Worm (Caenorhabditis elegans) whole organism, late embryonic: ENCODE results near the gene hda-11.

Experiments
- C08G9.2 ChIP-seq: sonication (generic microtip); optimal IDR thresholded peaks from 2 replicates; lab custom pipeline; 2016; ENCODE audit warnings: mild to moderate bottlenecking, missing genetic modification characterization, moderate library complexity, missing compliant biosample characterization
- C38D4.7 ChIP-seq: fragments of 200-800 bp; sonication (Bioruptor generic); optimal IDR thresholded peaks from 2 replicates; lab custom pipeline; 2018; ENCODE audit warnings: mild to moderate bottlenecking, missing genetic modification characterization, moderate library complexity, missing compliant biosample characterization
- F13H6.1 ChIP-seq: sonication (generic microtip); optimal IDR thresholded peaks from 2 replicates; lab custom pipeline; 2016; ENCODE audit warnings: missing genetic modification characterization, missing compliant biosample characterization
- K09A11.1 ChIP-seq: sonication (generic microtip); optimal IDR thresholded peaks from 2 replicates; lab custom pipeline; 2017; ENCODE audit warnings: antibody characterized with exemption, mild to moderate bottlenecking, missing genetic modification characterization, missing compliant biosample characterization; ENCODE audit not compliant: insufficient read depth
- ahr-1 ChIP-seq: sonication (generic microtip); optimal IDR thresholded peaks from 2 replicates; lab custom pipeline; 2016; ENCODE audit warnings: missing genetic modification characterization, missing compliant biosample characterization
- ama-1 ChIP-seq: fragments of 150-350 bp; optimal IDR thresholded peaks from 2 replicates; lab custom pipeline; 2014
- ceh-19 ChIP-seq: fragments of 200-800 bp; sonication (Bioruptor generic); optimal IDR thresholded peaks from 2 replicates; lab custom pipeline; 2018; ENCODE audit warnings: mild to moderate bottlenecking, missing genetic modification characterization, missing compliant biosample characterization
- ceh-2 ChIP-seq: sonication (generic microtip); optimal IDR thresholded peaks from 2 replicates; lab custom pipeline; 2016; ENCODE audit warnings: missing genotype, missing genetic modification characterization, missing compliant biosample characterization
- ceh-22 ChIP-seq: sonication (generic microtip); optimal IDR thresholded peaks from 2 replicates; lab custom pipeline; 2017; ENCODE audit warnings: missing biosample characterization, missing genetic modification characterization
- ceh-30 ChIP-seq: fragments of 150-350 bp; optimal IDR thresholded peaks from 2 replicates; lab custom pipeline; 2014; ENCODE audit warnings: missing biosample characterization, missing genetic modification characterization
- ceh-31 ChIP-seq: sonication (generic microtip); optimal IDR thresholded peaks from 2 replicates; lab custom pipeline; 2016; ENCODE audit warnings: missing genetic modification characterization, missing compliant biosample characterization
- ceh-34 ChIP-seq: sonication (generic microtip); optimal IDR thresholded peaks from 2 replicates; lab custom pipeline; 2016; ENCODE audit warnings: mild to moderate bottlenecking, missing genetic modification characterization, missing compliant biosample characterization
- ceh-6 ChIP-seq: fragments of 200-800 bp; sonication (Bioruptor generic); optimal IDR thresholded peaks from 2 replicates; lab custom pipeline; 2018; ENCODE audit warnings: mild to moderate bottlenecking, missing genetic modification characterization, missing compliant biosample characterization
- dve-1 ChIP-seq: sonication (generic microtip); optimal IDR thresholded peaks from 2 replicates; lab custom pipeline; 2017; ENCODE audit warnings: antibody characterized with exemption, mild to moderate bottlenecking, missing genetic modification characterization, missing compliant biosample characterization
- elt-2 ChIP-seq: sonication (generic microtip); optimal IDR thresholded peaks from 2 replicates; lab custom pipeline; 2016; ENCODE audit warnings: missing genetic modification reagents, missing genetic modification characterization, missing compliant biosample characterization
- elt-4 ChIP-seq: sonication (generic microtip); optimal IDR thresholded peaks from 2 replicates; lab custom pipeline; 2016; ENCODE audit warnings: missing genetic modification characterization, missing compliant biosample characterization
- ets-4 ChIP-seq: sonication (generic microtip); optimal IDR thresholded peaks from 2 replicates; lab custom pipeline; 2016; ENCODE audit warnings: missing genetic modification characterization, missing compliant biosample characterization
- eyg-1 ChIP-seq: sonication (generic microtip); optimal IDR thresholded peaks from 2 replicates; lab custom pipeline; 2016; ENCODE audit warnings: missing genotype, missing genetic modification characterization, missing compliant biosample characterization
- fkh-10 ChIP-seq: fragments of 150-350 bp; optimal IDR thresholded peaks from 2 replicates; lab custom pipeline; 2014; ENCODE audit warnings: missing biosample characterization, missing genetic modification reagents, missing genetic modification characterization
- gmeb-2 ChIP-seq: sonication (generic microtip); optimal IDR thresholded peaks from 2 replicates; lab custom pipeline; 2016; ENCODE audit warnings: missing genetic modification characterization, inconsistent platforms, missing compliant biosample characterization
- hlh-15 ChIP-seq: sonication (generic microtip); optimal IDR thresholded peaks from 2 replicates; lab custom pipeline; 2016; ENCODE audit warnings: missing genetic modification characterization, missing compliant biosample characterization
- hlh-8 ChIP-seq: sonication (generic microtip); optimal IDR thresholded peaks from 2 replicates; lab custom pipeline; 2016; ENCODE audit warnings: missing genotype, missing genetic modification characterization, missing compliant biosample characterization
- lim-6 ChIP-seq: sonication (generic microtip); optimal IDR thresholded peaks from 2 replicates; lab custom pipeline; 2016; ENCODE audit warnings: missing genetic modification characterization, missing compliant biosample characterization
- lin-11 ChIP-seq: fragments of 200-800 bp; sonication (Bioruptor generic); optimal IDR thresholded peaks from 2 replicates; lab custom pipeline; 2018; ENCODE audit warnings: mild to moderate bottlenecking, missing genetic modification characterization, missing compliant biosample characterization
- madf-2 ChIP-seq: sonication (generic microtip); optimal IDR thresholded peaks from 2 replicates; lab custom pipeline; 2017; ENCODE audit warnings: missing genetic modification characterization, missing compliant biosample characterization
- nfya-1 ChIP-seq: sonication (generic microtip); optimal IDR thresholded peaks from 2 replicates; lab custom pipeline; 2017; ENCODE audit warnings: missing genetic modification characterization, mild to moderate bottlenecking, missing compliant biosample characterization, antibody characterized with exemption, moderate library complexity
- npax-4 ChIP-seq: sonication (generic microtip); optimal IDR thresholded peaks from 2 replicates; lab custom pipeline; 2016; ENCODE audit warnings: missing genetic modification characterization, missing compliant biosample characterization
- pag-3 ChIP-seq: sonication (generic microtip); optimal IDR thresholded peaks from 2 replicates; lab custom pipeline; 2016; ENCODE audit warnings: missing compliant biosample characterization, missing genetic modification characterization, borderline replicate concordance
- pat-9 ChIP-seq: fragments of 200-800 bp; sonication (Bioruptor generic); optimal IDR thresholded peaks from 2 replicates; lab custom pipeline; 2018; ENCODE audit warnings: mild to moderate bottlenecking, missing genetic modification characterization, moderate library complexity, missing compliant biosample characterization
- pha-2 ChIP-seq: sonication (generic microtip); optimal IDR thresholded peaks from 2 replicates; lab custom pipeline; 2017; ENCODE audit warnings: mild to moderate bottlenecking, missing genetic modification characterization, missing compliant biosample characterization
- pha-4 ChIP-seq: fragments of 150-350 bp; optimal IDR thresholded peaks from 2 replicates; lab custom pipeline; 2018; ENCODE audit warnings: missing biosample characterization, missing genetic modification reagents, missing genetic modification characterization
- pqm-1 ChIP-seq: sonication (generic microtip); optimal IDR thresholded peaks from 2 replicates; lab custom pipeline; 2016; ENCODE audit warnings: missing genetic modification characterization, missing compliant biosample characterization
- rnt-1 ChIP-seq: sonication (generic microtip); optimal IDR thresholded peaks from 2 replicates; lab custom pipeline; 2016; ENCODE audit warnings: missing genetic modification characterization, missing compliant biosample characterization
- sdc-2 ChIP-seq: sonication (generic microtip); optimal IDR thresholded peaks from 2 replicates; lab custom pipeline; 2016; ENCODE audit warnings: missing genotype, missing genetic modification characterization, missing compliant biosample characterization
- sox-2 ChIP-seq: fragments of 200-800 bp; sonication (Bioruptor generic); IDR thresholded peaks from 2 replicates; pipeline ENCODE4 v1.3.6; 2022; ENCODE audit warnings: missing genetic modification reagents, missing genetic modification characterization, missing compliant biosample characterization
- syd-9 ChIP-seq: sonication (generic microtip); optimal IDR thresholded peaks from 2 replicates; lab custom pipeline; 2016; ENCODE audit warnings: mild to moderate bottlenecking, missing genetic modification characterization, moderate library complexity, missing compliant biosample characterization
- tbx-2 ChIP-seq: sonication (generic microtip); optimal IDR thresholded peaks from 2 replicates; lab custom pipeline; 2016; ENCODE audit warnings: missing genetic modification characterization, missing compliant biosample characterization
- tbx-7 ChIP-seq: sonication (generic microtip); optimal IDR thresholded peaks from 2 replicates; lab custom pipeline; 2016; ENCODE audit warnings: missing genotype, missing genetic modification characterization, missing compliant biosample characterization
- ttx-3 ChIP-seq: sonication (generic microtip); optimal IDR thresholded peaks from 2 replicates; lab custom pipeline; 2016; ENCODE audit warnings: missing genetic modification reagents, missing genetic modification characterization, missing compliant biosample characterization
- unc-42 ChIP-seq: sonication (generic microtip); optimal IDR thresholded peaks from 2 replicates; lab custom pipeline; 2016; ENCODE audit warnings: missing genotype, missing genetic modification characterization, missing compliant biosample characterization
- unc-55 ChIP-seq: sonication (generic microtip); optimal IDR thresholded peaks from 2 replicates; lab custom pipeline; 2017; ENCODE audit warnings: missing biosample characterization, missing genetic modification reagents, missing genetic modification characterization

The hda-11 gene

ce11 chrV:10508855-10509254 lies 17.1 kb upstream of the hda-11 start, which contains the start of gene C35A5.6:
TSS of gene C35A5.6 (plus strand) at chrV:10509137.
- no peak for TF ChIP-seq ama-1
- TF ChIP-seq ttx-3 (tag; lab: Kevin White, UChicago): no peak
- no peak for TF ChIP-seq ceh-30 (tag; lab: Kevin White, UChicago)
- no peak for TF ChIP-seq tbx-7 (tag; lab: Kevin White, UChicago)
- no peak for TF ChIP-seq nfya-1 (tag; lab: Kevin White, UChicago)
- TF ChIP-seq eyg-1 (tag; lab: Kevin White, UChicago): no peak
- no peak for TF ChIP-seq K09A11.1
- no peak for TF ChIP-seq pqm-1 (tag; lab: Kevin White, UChicago)
- TF ChIP-seq pha-4 (tag; lab: Kevin White, UChicago): no peak
- no peak for TF ChIP-seq ceh-31 (tag; lab: Kevin White, UChicago)

- TF ChIP-seq unc-55 (GFP tag; lab: Kevin White, UChicago) (no peak), ets-4 (tag; lab: Kevin White, UChicago) (no peak), pat-9 (no peak), ceh-6 (GFP tag; lab: Kevin White, UChicago) (no peak), rnt-1 (tag; lab: Kevin White, UChicago) (no peak), tbx-2 (tag; lab: Kevin White, UChicago) (no peak), pag-3 (tag; lab: Kevin White, UChicago) (no peak), ahr-1 (no peak), elt-2 (no peak)
These were observed 11.7 kb upstream of the hda-11 start, which contains the start of gene dmsr-8 for ce11 chrV:10514271-10514670. TSS of gene dmsr-8 (minus strand) at chrV:10514371.

ce11 chrV:10516702-10517101 lies 9.3 kb upstream of the hda-11 start:
- TF ChIP-seq ceh-2 (tag; lab: Kevin White, UChicago) (no peak), hlh-15 (tag; lab: Kevin White, UChicago) (no peak), eyg-1 (tag; lab: Kevin White, UChicago) (no peak), hlh-8 (tag; lab: Kevin White, UChicago) (no peak), elt-4 (tag; lab: Kevin White, UChicago) (no peak), lim-6 (tag; lab: Kevin White, UChicago) (no peak), pha-4 (tag; lab: Kevin White, UChicago) (no peak), unc-42 (tag; lab: Kevin White, UChicago) (no peak)

- TF ChIP-seq syd-9 (tag; lab: Kevin White, UChicago) (no peak), ama-1 (no peak), F13H6.1 (tag; lab: Kevin White, UChicago) (no peak), ets-4 (tag; lab: Kevin White, UChicago) (no peak), madf-2 (tag; lab: Kevin White, UChicago) (no peak), ceh-34 (tag; lab: Kevin White, UChicago) (no peak), elt-4 (tag; lab: Kevin White, UChicago) (no peak)
These were observed 2.5 kb downstream of the hda-11 start, which contains the start of gene F25D1.3 for ce11 chrV:10528500-10528899. TSS of gene F25D1.3 (plus strand) at chrV:10528724.

- TF ChIP-seq sdc-2 (tag; lab: Kevin White, UChicago) (no peak), ceh-19 (no peak), sox-2 (GFP tag; lab: Robert Waterston, UW) (no peak)
These were observed 3.6 kb downstream of the hda-11 start for ce11 chrV:10529600-10529999.

ce11 chrV:10532725-10533124 lies 6.7 kb downstream of the hda-11 start, which contains the start of gene txt-10:
TSS of gene txt-10 (minus strand) at chrV:10532825.
- TF ChIP-seq K09A11.1: no peak
- no peak for TF ChIP-seq ceh-31 (tag; lab: Kevin White, UChicago)
- TF ChIP-seq ceh-22 (tag; lab: Kevin White, UChicago): no peak
- no peak for TF ChIP-seq unc-42 (tag; lab: Kevin White, UChicago)
- TF ChIP-seq pha-4 (tag; lab: Kevin White, UChicago): no peak
- TF ChIP-seq elt-4 (tag; lab: Kevin White, UChicago): no peak
- no peak for TF ChIP-seq C08G9.2
- no peak for TF ChIP-seq lin-11 (tag; lab: Kevin White, UChicago)
- no peak for TF ChIP-seq npax-4 (tag; lab: Kevin White, UChicago)
- no peak for TF ChIP-seq sdc-2 (tag; lab: Kevin White, UChicago)
- no peak for TF ChIP-seq dve-1 (tag; lab: Kevin White, UChicago)
- TF ChIP-seq nfya-1 (tag; lab: Kevin White, UChicago): no peak
- no peak for TF ChIP-seq pha-2 (tag; lab: Kevin White, UChicago)
- no peak for TF ChIP-seq fkh-10 (GFP tag; lab: Kevin White, UChicago)
- TF ChIP-seq C38D4.7: no peak
- no peak for TF ChIP-seq gmeb-2 (tag; lab: Kevin White, UChicago)
- no peak for TF ChIP-seq hlh-8 (tag; lab: Kevin White, UChicago)
- TF ChIP-seq, all 69 proteins: peak for 0
